Fruit fly (Drosophila melanogaster) whole organism, embryonic: Measurements from ENCODE around the gene st.

ENCODE experiments used
- Atf-2 ChIP-seq: fragments of 200-800 bp; sonication (Bioruptor generic); optimal IDR thresholded peaks from 2 replicates; lab custom pipeline; 2016; ENCODE audit warnings: missing biosample characterization, missing genetic modification characterization
- B-H1 ChIP-seq: fragments of 200-800 bp; sonication (Bioruptor generic); IDR thresholded peaks from 3 replicates; pipeline ENCODE4 v1.3.6; 2022; ENCODE audit warnings: missing biosample characterization, missing genetic modification characterization
- CG11723 ChIP-seq: fragments of 200-800 bp; sonication (Bioruptor generic); optimal IDR thresholded peaks from 2 replicates; lab custom pipeline; 2017; ENCODE audit warnings: missing biosample characterization, mild to moderate bottlenecking, missing genetic modification characterization
- CG12155 ChIP-seq: fragments of 200-800 bp; sonication (Bioruptor generic); optimal IDR thresholded peaks from 3 replicates; lab custom pipeline; 2016; ENCODE audit warnings: missing biosample characterization, missing genetic modification characterization
- CG12299 ChIP-seq: fragments of 200-800 bp; sonication (Bioruptor generic); optimal IDR thresholded peaks from 2 replicates; lab custom pipeline; 2018; ENCODE audit warnings: missing biosample characterization, mild to moderate bottlenecking, missing genetic modification characterization
- CG12659 ChIP-seq: fragments of 200-800 bp; sonication (Bioruptor generic); optimal IDR thresholded peaks from 3 replicates; lab custom pipeline; 2017; ENCODE audit warnings: mild to moderate bottlenecking, missing biosample characterization, missing genetic modification reagents, missing genetic modification characterization
- CG14667 ChIP-seq: fragments of 200-800 bp; sonication (Bioruptor generic); IDR thresholded peaks from 2 replicates; pipeline ENCODE4 v1.3.6; 2022; ENCODE audit warnings: missing biosample characterization, missing genetic modification characterization
- CG15479 ChIP-seq: fragments of 200-800 bp; sonication (Bioruptor generic); optimal IDR thresholded peaks from 3 replicates; lab custom pipeline; 2019; ENCODE audit warnings: missing biosample characterization, mild to moderate bottlenecking, missing genetic modification characterization, moderate library complexity
- CG15514 ChIP-seq: fragments of 200-800 bp; sonication (Bioruptor generic); optimal IDR thresholded peaks from 3 replicates; lab custom pipeline; 2017; ENCODE audit warnings: missing biosample characterization, missing genetic modification characterization, mild to moderate bottlenecking, moderate library complexity, missing genetic modification reagents
- CG1602 ChIP-seq: fragments of 200-800 bp; sonication (Bioruptor generic); optimal IDR thresholded peaks from 3 replicates; lab custom pipeline; 2016; ENCODE audit warnings: missing biosample characterization, missing genetic modification characterization
- CG17361 ChIP-seq: fragments of 200-800 bp; sonication (Bioruptor generic); IDR thresholded peaks from 3 replicates; pipeline ENCODE4 v1.3.6; 2022; ENCODE audit warnings: missing biosample characterization, missing genetic modification characterization
- CG2129 ChIP-seq: fragments of 200-800 bp; sonication (Bioruptor generic); IDR thresholded peaks from 2 replicates; pipeline ENCODE4 v1.3.6; 2022; ENCODE audit warnings: missing biosample characterization, missing genetic modification characterization; ENCODE audit not compliant: partially characterized antibody
- CG2199 ChIP-seq: fragments of 200-800 bp; sonication (Bioruptor generic); IDR thresholded peaks from 3 replicates; pipeline ENCODE4 v1.3.6; 2022; ENCODE audit warnings: missing biosample characterization, missing genetic modification characterization
- CG3065 ChIP-seq: fragments of 200-800 bp; sonication (Bioruptor generic); optimal IDR thresholded peaks from 2 replicates; lab custom pipeline; 2016; ENCODE audit warnings: missing biosample characterization, missing genetic modification characterization
- CG34376 ChIP-seq: fragments of 200-800 bp; sonication (Bioruptor generic); optimal IDR thresholded peaks from 2 replicates; lab custom pipeline; 2018; ENCODE audit warnings: missing biosample characterization, mild to moderate bottlenecking, missing genetic modification characterization
- CG3847 ChIP-seq: fragments of 200-800 bp; sonication (Bioruptor generic); IDR thresholded peaks from 2 replicates; pipeline ENCODE4 v1.3.6; 2022; ENCODE audit warnings: missing biosample characterization, missing genetic modification characterization
- CG3995 ChIP-seq: fragments of 200-800 bp; sonication (Bioruptor generic); optimal IDR thresholded peaks from 3 replicates; lab custom pipeline; 2016; ENCODE audit warnings: missing biosample characterization, missing genetic modification characterization
- CG6254 ChIP-seq: fragments of 200-800 bp; sonication (Bioruptor generic); optimal IDR thresholded peaks from 3 replicates; lab custom pipeline; 2017; ENCODE audit warnings: mild to moderate bottlenecking, missing biosample characterization, missing genetic modification reagents, missing genetic modification characterization
- CG6813 ChIP-seq: fragments of 200-800 bp; sonication (Bioruptor generic); optimal IDR thresholded peaks from 2 replicates; lab custom pipeline; 2017; ENCODE audit warnings: missing biosample characterization, missing genetic modification characterization, mild to moderate bottlenecking, moderate library complexity, missing genetic modification reagents
- CG7271 ChIP-seq: fragments of 200-800 bp; sonication (Bioruptor generic); optimal IDR thresholded peaks from 2 replicates; lab custom pipeline; 2018; ENCODE audit warnings: missing biosample characterization, mild to moderate bottlenecking, missing genetic modification characterization, moderate library complexity
- CG7786 ChIP-seq: fragments of 200-800 bp; sonication (Bioruptor generic); optimal IDR thresholded peaks from 2 replicates; lab custom pipeline; 2016; ENCODE audit warnings: missing biosample characterization, missing genetic modification characterization
- CG8924 ChIP-seq: fragments of 200-800 bp; optimal IDR thresholded peaks from 3 replicates; lab custom pipeline; 2019; ENCODE audit warnings: missing biosample characterization, mild to moderate bottlenecking, missing genetic modification characterization, moderate library complexity
- Dek ChIP-seq: fragments of 200-800 bp; sonication (Bioruptor generic); optimal IDR thresholded peaks from 3 replicates; lab custom pipeline; 2019; ENCODE audit warnings: missing biosample characterization, mild to moderate bottlenecking, missing genetic modification characterization, moderate library complexity
- Dref ChIP-seq: fragments of 200-800 bp; sonication (Bioruptor generic); IDR thresholded peaks from 2 replicates; pipeline ENCODE4 v1.3.6; 2022; ENCODE audit warnings: missing biosample characterization, missing genetic modification characterization
- E2f1 ChIP-seq: fragments of 200-800 bp; sonication (Bioruptor generic); IDR thresholded peaks from 2 replicates; pipeline ENCODE4 v1.3.6; 2022; ENCODE audit warnings: missing biosample characterization, missing genetic modification characterization
- Ets97D ChIP-seq: fragments of 200-800 bp; sonication (Bioruptor generic); optimal IDR thresholded peaks from 3 replicates; lab custom pipeline; 2016; ENCODE audit warnings: missing biosample characterization, missing genetic modification characterization
- Fer3 ChIP-seq: fragments of 200-800 bp; sonication (Bioruptor generic); optimal IDR thresholded peaks from 2 replicates; lab custom pipeline; 2018; ENCODE audit warnings: missing biosample characterization, mild to moderate bottlenecking, missing genetic modification characterization, moderate library complexity
- HLH3B ChIP-seq: fragments of 200-800 bp; sonication (Bioruptor generic); IDR thresholded peaks from 2 replicates; pipeline ENCODE4 v1.3.6; 2022; ENCODE audit warnings: missing biosample characterization, missing genetic modification characterization
- Lpt ChIP-seq: fragments of >200 bp; optimal IDR thresholded peaks from 2 replicates; lab custom pipeline; 2018; ENCODE audit warnings: missing biosample characterization, missing genetic modification characterization
- Mad ChIP-seq: fragments of 200-800 bp; sonication (Bioruptor generic); optimal IDR thresholded peaks from 2 replicates; lab custom pipeline; 2016; ENCODE audit warnings: missing biosample characterization, missing genetic modification characterization
- Nf-YA ChIP-seq: fragments of 200-800 bp; sonication (Bioruptor generic); IDR thresholded peaks from 2 replicates; pipeline ENCODE4 v1.3.6; 2022; ENCODE audit warnings: missing biosample characterization, missing genetic modification characterization
- PHDP ChIP-seq: fragments of 200-800 bp; sonication (Bioruptor generic); optimal IDR thresholded peaks from 3 replicates; lab custom pipeline; 2018; ENCODE audit warnings: missing biosample characterization, mild to moderate bottlenecking, missing genetic modification characterization, moderate library complexity
- Sox102F ChIP-seq: fragments of 200-800 bp; sonication (Bioruptor generic); optimal IDR thresholded peaks from 2 replicates; lab custom pipeline; 2018; ENCODE audit warnings: missing biosample characterization, mild to moderate bottlenecking, missing genetic modification characterization, moderate library complexity
- TFAM ChIP-seq: fragments of 200-800 bp; sonication (Bioruptor generic); optimal IDR thresholded peaks from 2 replicates; lab custom pipeline; 2017; ENCODE audit warnings: missing biosample characterization, missing genetic modification characterization, inconsistent platforms
- Tbp ChIP-seq: fragments of >200 bp; optimal IDR thresholded peaks from 2 replicates; lab custom pipeline; 2018; ENCODE audit warnings: missing biosample characterization, missing genetic modification characterization
- dati ChIP-seq: fragments of 200-800 bp; sonication (Bioruptor generic); IDR thresholded peaks from 2 replicates; pipeline ENCODE4 v1.3.6; 2022; ENCODE audit warnings: missing biosample characterization, missing genetic modification characterization
- gcm2 ChIP-seq: fragments of 200-800 bp; sonication (Bioruptor generic); optimal IDR thresholded peaks from 2 replicates; lab custom pipeline; 2016; ENCODE audit warnings: missing biosample characterization, missing genetic modification characterization
- ind ChIP-seq: fragments of 200-800 bp; sonication (Bioruptor generic); optimal IDR thresholded peaks from 3 replicates; lab custom pipeline; 2016; ENCODE audit warnings: missing biosample characterization, missing genetic modification characterization
- inv ChIP-seq: fragments of 200-800 bp; sonication (Bioruptor generic); IDR thresholded peaks from 2 replicates; pipeline ENCODE4 v1.3.6; 2022; ENCODE audit warnings: missing biosample characterization, missing genetic modification characterization; ENCODE audit not compliant: partially characterized antibody
- jing ChIP-seq: fragments of 200-800 bp; sonication (Bioruptor generic); optimal IDR thresholded peaks from 2 replicates; lab custom pipeline; 2018; ENCODE audit warnings: missing biosample characterization, mild to moderate bottlenecking, missing genetic modification characterization
- kah ChIP-seq: fragments of 200-800 bp; sonication (Bioruptor generic); optimal IDR thresholded peaks from 2 replicates; lab custom pipeline; 2018; ENCODE audit warnings: missing biosample characterization, mild to moderate bottlenecking, missing genetic modification characterization
- sd ChIP-seq: fragments of 200-800 bp; sonication (Bioruptor generic); optimal IDR thresholded peaks from 3 replicates; lab custom pipeline; 2018; ENCODE audit warnings: missing biosample characterization, mild to moderate bottlenecking, missing genetic modification characterization, moderate library complexity
- sens-2 ChIP-seq: fragments of 200-800 bp; sonication (Bioruptor generic); IDR thresholded peaks from 2 replicates; pipeline ENCODE4 v1.3.6; 2022; ENCODE audit warnings: missing biosample characterization, missing genetic modification characterization
- sob ChIP-seq: fragments of 200-800 bp; sonication (Bioruptor generic); IDR thresholded peaks from 2 replicates; pipeline ENCODE4 v1.3.6; 2022; ENCODE audit warnings: missing biosample characterization, missing genetic modification characterization
- sqz ChIP-seq: fragments of 200-800 bp; sonication (Bioruptor generic); optimal IDR thresholded peaks from 3 replicates; lab custom pipeline; 2018; ENCODE audit warnings: missing biosample characterization, mild to moderate bottlenecking, missing genetic modification characterization
- sr ChIP-seq: fragments of 200-800 bp; sonication (Bioruptor generic); IDR thresholded peaks from 3 replicates; pipeline ENCODE4 v1.3.6; 2022; ENCODE audit warnings: missing biosample characterization, missing genetic modification characterization
- twi ChIP-seq: fragments of 200-800 bp; optimal IDR thresholded peaks from 2 replicates; lab custom pipeline; 2019; ENCODE audit warnings: missing biosample characterization, mild to moderate bottlenecking, missing genetic modification characterization, moderate library complexity
- tx ChIP-seq: fragments of 200-800 bp; sonication (Bioruptor generic); optimal IDR thresholded peaks from 2 replicates; lab custom pipeline; 2016; ENCODE audit warnings: missing biosample characterization, missing genetic modification characterization
- vnd ChIP-seq: fragments of 200-800 bp; sonication (Bioruptor generic); IDR thresholded peaks from 3 replicates; pipeline ENCODE4 v1.3.6; 2022; ENCODE audit warnings: missing biosample characterization, missing genetic modification characterization; ENCODE audit not compliant: partially characterized antibody

st gene

dm6 chr3L:16480408-16481193, 16.9 kb upstream of the st start (continued):
- TF ChIP-seq B-H1 (GFP tag; lab: Robert Waterston, UW) (peak; percentile 94), CG12299 (tag; lab: Kevin White, UChicago) (peak; percentile 94), Atf-2 (GFP tag; lab: Kevin White, UChicago) (peak; percentile 96), tx (GFP tag; lab: Kevin White, UChicago) (peak; percentile 95), CG2129 (GFP tag; lab: Robert Waterston, UW) (no peak), CG3847 (GFP tag; lab: Robert Waterston, UW) (peak; percentile 94), CG12155 (GFP tag; lab: Kevin White, UChicago) (peak; percentile 93), gcm2 (GFP tag; lab: Kevin White, UChicago) (peak; percentile 79), CG14667 (GFP tag; lab: Robert Waterston, UW) (peak; percentile 94), Lpt (no peak), CG34376 (GFP tag; lab: Kevin White, UChicago) (peak; percentile 59), inv (GFP tag; lab: Robert Waterston, UW) (no peak), kah (GFP tag; lab: Kevin White, UChicago) (peak; percentile 93), HLH3B (peak; percentile 98), CG3995 (GFP tag; lab: Kevin White, UChicago) (peak; percentile 66), Fer3 (tag; lab: Kevin White, UChicago) (peak; percentile 92), ind (GFP tag; lab: Kevin White, UChicago) (peak; percentile 95), CG3065 (GFP tag; lab: Kevin White, UChicago) (peak; percentile 93), CG12659 (GFP tag; lab: Kevin White, UChicago) (peak; percentile 97), CG6254 (GFP tag; lab: Kevin White, UChicago) (peak; percentile 96), sqz (GFP tag; lab: Kevin White, UChicago) (peak; percentile 95), PHDP (tag; lab: Kevin White, UChicago) (peak; percentile 97), Ets97D (peak; percentile 84), TFAM (peak; percentile 91), vnd (GFP tag; lab: Robert Waterston, UW) (no peak), CG17361 (peak; percentile 98), CG7271 (tag; lab: Kevin White, UChicago) (peak; percentile 75), CG7786 (peak; percentile 96), CG11723 (peak; percentile 95), sr (GFP tag; lab: Robert Waterston, UW) (peak; percentile 88), dati (GFP tag; lab: Robert Waterston, UW) (peak; percentile 92), sd (tag; lab: Kevin White, UChicago) (peak; percentile 57), twi (tag; lab: Kevin White, UChicago) (peak; percentile 96), CG6813 (GFP tag; lab: Kevin White, UChicago) (peak; percentile 95), Sox102F (GFP tag; lab: Kevin White, UChicago) (peak; percentile 98), Mad (GFP tag; lab: Kevin White, UChicago) (peak; percentile 96), CG1602 (GFP tag; lab: Kevin White, UChicago) (peak; percentile 97), E2f1 (GFP tag; lab: Robert Waterston, UW) (peak; percentile 96), Dref (GFP tag; lab: Robert Waterston, UW) (no peak), Dek (tag; lab: Kevin White, UChicago) (peak; percentile 93), sens-2 (GFP tag; lab: Robert Waterston, UW) (peak; percentile 95), CG2199 (peak; percentile 96), jing (GFP tag; lab: Kevin White, UChicago) (peak; percentile 97), sob (GFP tag; lab: Robert Waterston, UW) (peak; percentile 96), CG15514 (GFP tag; lab: Kevin White, UChicago) (peak; percentile 84), Tbp (no peak), CG8924 (tag; lab: Kevin White, UChicago) (peak; percentile 98), Nf-YA (GFP tag; lab: Robert Waterston, UW) (peak; percentile 94), CG15479 (GFP tag; lab: Kevin White, UChicago) (no peak)
